Worm (Caenorhabditis elegans) whole organism, midembryonic: ENCODE results near the gene R12B2.2.

Experiments used
- T22C8.4 ChIP-seq: fragments of 200-800 bp; sonication (Bioruptor generic); IDR thresholded peaks from 2 replicates; pipeline ENCODE4 v1.3.6; 2022; ENCODE audit warnings: missing genetic modification characterization, missing compliant biosample characterization
- cog-1 ChIP-seq: sonication (generic microtip); optimal IDR thresholded peaks from 2 replicates; lab custom pipeline; 2016; ENCODE audit warnings: missing genetic modification characterization, missing compliant biosample characterization
- flt-1 ChIP-seq: fragments of 200-800 bp; sonication (Bioruptor generic); IDR thresholded peaks from 2 replicates; pipeline ENCODE4 v1.3.6; 2022; ENCODE audit warnings: missing genetic modification characterization, missing compliant biosample characterization
- klf-2 ChIP-seq: fragments of 200-800 bp; sonication (Bioruptor generic); conservative IDR thresholded peaks from 2 replicates; pipeline ENCODE4 v1.3.6; 2022; ENCODE audit warnings: missing genetic modification reagents, missing genetic modification characterization, missing compliant biosample characterization
- med-1 ChIP-seq: sonication (generic microtip); optimal IDR thresholded peaks from 2 replicates; lab custom pipeline; 2017; ENCODE audit warnings: missing genetic modification characterization, mild to moderate bottlenecking, missing compliant biosample characterization, antibody characterized with exemption, missing genetic modification reagents; ENCODE audit not compliant: insufficient read depth
- ref-1 ChIP-seq: fragments of 200-800 bp; sonication (Bioruptor generic); conservative IDR thresholded peaks from 2 replicates; pipeline ENCODE4 v1.3.6; 2022; ENCODE audit warnings: missing genetic modification reagents, missing genetic modification characterization, missing compliant biosample characterization
- tab-1 ChIP-seq: fragments of 200-800 bp; sonication (Bioruptor generic); IDR thresholded peaks from 2 replicates; pipeline ENCODE4 v1.3.6; 2022; ENCODE audit warnings: missing genetic modification characterization, missing compliant biosample characterization
- ztf-23 ChIP-seq: fragments of 200-800 bp; sonication (Bioruptor generic); IDR thresholded peaks from 2 replicates; pipeline ENCODE4 v1.3.6; 2022; ENCODE audit warnings: missing genetic modification reagents, missing genetic modification characterization, missing compliant biosample characterization
- ztf-29 ChIP-seq: fragments of 200-800 bp; sonication (Bioruptor generic); IDR thresholded peaks from 2 replicates; pipeline ENCODE4 v1.3.6; 2022; ENCODE audit warnings: missing genetic modification reagents, missing genetic modification characterization, missing compliant biosample characterization

Gene R12B2.2

ce11 chrIII:5785273-5785929, 21.4 kb upstream of the R12B2.2 start, which contains the start of gene Y37B11A.3:
Gene Y37B11A.3, minus strand, starts transcription at chrIII:5785323.
- no peak for TF ChIP-seq flt-1 (GFP tag; lab: Robert Waterston, UW)
- TF ChIP-seq T22C8.4: no peak
- TF ChIP-seq tab-1 (GFP tag; lab: Robert Waterston, UW): no peak
- TF ChIP-seq cog-1 (tag; lab: Kevin White, UChicago): no peak
- TF ChIP-seq med-1 (GFP tag; lab: Kevin White, UChicago): no peak
- TF ChIP-seq ztf-29 (GFP tag; lab: Robert Waterston, UW): no peak
- TF ChIP-seq klf-2: no peak
- 0 out of 2 replicates have a peak, but pooled peaks have one; percentile 27 for TF ChIP-seq ztf-23 (GFP tag; lab: Robert Waterston, UW)
- TF ChIP-seq ref-1 (GFP tag; lab: Robert Waterston, UW): no peak

DNA sequence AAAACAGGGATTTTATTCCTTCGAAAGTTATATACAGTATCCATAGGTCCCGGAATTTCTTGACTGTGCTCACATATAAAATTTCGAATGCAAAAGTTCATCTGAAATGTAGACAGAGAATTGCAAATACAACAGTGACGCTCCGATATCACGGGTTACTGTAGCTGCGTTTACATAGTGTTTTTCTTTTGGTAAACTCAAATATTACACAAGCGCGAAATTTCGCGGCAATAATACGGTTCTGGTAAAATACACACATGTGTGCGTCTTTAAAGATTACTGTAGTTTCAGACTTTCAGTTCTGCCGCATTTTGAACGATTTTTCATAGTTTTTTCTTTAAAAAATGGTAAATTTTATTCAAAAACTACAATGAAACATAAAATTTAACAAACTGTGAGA, 16.3 kb upstream of the R12B2.2 start, which contains the start of gene rev-3:
Gene rev-3, minus strand, starts transcription at position 101 of the 400 bp plus-strand sequence.
- no peak for TF ChIP-seq ztf-29 (GFP tag; lab: Robert Waterston, UW)
- TF ChIP-seq klf-2: no peak
- TF ChIP-seq cog-1 (tag; lab: Kevin White, UChicago): no peak
- no peak for TF ChIP-seq tab-1 (GFP tag; lab: Robert Waterston, UW)
- TF ChIP-seq ztf-23 (GFP tag; lab: Robert Waterston, UW): no peak
- TF ChIP-seq flt-1 (GFP tag; lab: Robert Waterston, UW): no peak
- no peak for TF ChIP-seq ref-1 (GFP tag; lab: Robert Waterston, UW)
- TF ChIP-seq T22C8.4: no peak
- TF ChIP-seq med-1 (GFP tag; lab: Kevin White, UChicago): no peak

ce11 chrIII:5794982-5795381, 11.8 kb upstream of the R12B2.2 start:
- TF ChIP-seq ztf-29 (GFP tag; lab: Robert Waterston, UW) (no peak), cog-1 (tag; lab: Kevin White, UChicago) (no peak), T22C8.4 (no peak), tab-1 (GFP tag; lab: Robert Waterston, UW) (no peak), ref-1 (GFP tag; lab: Robert Waterston, UW) (no peak), flt-1 (GFP tag; lab: Robert Waterston, UW) (no peak), med-1 (GFP tag; lab: Kevin White, UChicago) (no peak), ztf-23 (GFP tag; lab: Robert Waterston, UW) (no peak), klf-2 (no peak)

ce11 chrIII:5798747-5799146, 8.1 kb upstream of the R12B2.2 start, which contains the start of gene ceh-10:
Gene ceh-10, plus strand, starts transcription at chrIII:5799047.
- TF ChIP-seq ztf-29 (GFP tag; lab: Robert Waterston, UW) (no peak), ztf-23 (GFP tag; lab: Robert Waterston, UW) (no peak), cog-1 (tag; lab: Kevin White, UChicago) (no peak), klf-2 (no peak), T22C8.4 (no peak), ref-1 (GFP tag; lab: Robert Waterston, UW) (no peak), tab-1 (GFP tag; lab: Robert Waterston, UW) (no peak), flt-1 (GFP tag; lab: Robert Waterston, UW) (no peak), med-1 (GFP tag; lab: Kevin White, UChicago) (no peak)

ce11 chrIII:5802971-5803370, 3.8 kb upstream of the R12B2.2 start, which contains the start of the genes polq-1 and him-10:
Gene polq-1, minus strand, starts transcription at chrIII:5803160.
Gene him-10, plus strand, starts transcription at chrIII:5803260.
- TF ChIP-seq ztf-23 (GFP tag; lab: Robert Waterston, UW) (no peak), tab-1 (GFP tag; lab: Robert Waterston, UW) (no peak), med-1 (GFP tag; lab: Kevin White, UChicago) (no peak), klf-2 (no peak), cog-1 (tag; lab: Kevin White, UChicago) (no peak), T22C8.4 (no peak), ref-1 (GFP tag; lab: Robert Waterston, UW) (no peak), ztf-29 (GFP tag; lab: Robert Waterston, UW) (no peak)

- TF ChIP-seq med-1 (GFP tag; lab: Kevin White, UChicago) (no peak), ref-1 (GFP tag; lab: Robert Waterston, UW) (no peak), flt-1 (GFP tag; lab: Robert Waterston, UW) (no peak), tab-1 (GFP tag; lab: Robert Waterston, UW) (no peak), ztf-23 (GFP tag; lab: Robert Waterston, UW) (no peak), klf-2 (no peak), cog-1 (tag; lab: Kevin White, UChicago) (no peak), T22C8.4 (no peak), ztf-29 (GFP tag; lab: Robert Waterston, UW) (no peak)
Observed at ce11 chrIII:5805273-5805672, 1.5 kb upstream of the R12B2.2 start, which contains the start of gene R12B2.3. Gene R12B2.3, plus strand, starts transcription at chrIII:5805573.

DNA sequence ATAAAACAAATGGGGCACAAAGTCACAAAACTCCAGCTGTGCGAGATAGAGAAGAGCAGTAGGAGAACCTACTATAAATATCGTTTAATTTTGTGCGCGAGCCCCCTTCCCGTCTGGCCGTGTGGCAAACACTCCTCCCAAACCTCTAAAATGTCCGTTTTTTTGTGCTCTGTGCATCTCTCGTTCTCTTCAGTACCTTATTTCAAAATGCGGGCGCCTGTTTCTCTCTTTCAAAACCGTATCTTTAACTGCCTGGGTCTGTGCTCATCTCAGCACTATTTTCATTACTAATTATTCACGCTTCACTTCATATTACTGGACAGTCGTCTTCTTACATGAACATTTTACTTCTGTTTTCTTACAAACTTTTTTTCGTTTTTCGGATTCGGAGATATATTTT, 3.2 kb downstream of the R12B2.2 start:
- TF ChIP-seq klf-2 (no peak), ref-1 (GFP tag; lab: Robert Waterston, UW) (no peak), med-1 (GFP tag; lab: Kevin White, UChicago) (no peak), ztf-29 (GFP tag; lab: Robert Waterston, UW) (no peak), T22C8.4 (no peak), ztf-23 (GFP tag; lab: Robert Waterston, UW) (no peak), flt-1 (GFP tag; lab: Robert Waterston, UW) (no peak), tab-1 (GFP tag; lab: Robert Waterston, UW) (no peak), cog-1 (tag; lab: Kevin White, UChicago) (no peak)

- TF ChIP-seq ref-1 (GFP tag; lab: Robert Waterston, UW) (no peak), T22C8.4 (no peak), klf-2 (no peak), flt-1 (GFP tag; lab: Robert Waterston, UW) (no peak), cog-1 (tag; lab: Kevin White, UChicago) (no peak), ztf-23 (GFP tag; lab: Robert Waterston, UW) (no peak), ztf-29 (GFP tag; lab: Robert Waterston, UW) (no peak), tab-1 (GFP tag; lab: Robert Waterston, UW) (no peak), med-1 (GFP tag; lab: Kevin White, UChicago) (no peak)
Observed at ce11 chrIII:5811957-5812356, 5.1 kb downstream of the R12B2.2 start.
